Worm (Caenorhabditis elegans) whole organism, L3 larva: ENCODE measurements around the gene C27C12.3.

ENCODE experiments used
- R02D3.7 ChIP-seq: fragments of 150-350 bp; optimal IDR thresholded peaks from 2 replicates; lab custom pipeline; 2014; ENCODE audit warnings: missing biosample characterization, missing genetic modification characterization
- ZK546.5 ChIP-seq: sonication (generic microtip); optimal IDR thresholded peaks from 2 replicates; lab custom pipeline; 2017; ENCODE audit warnings: missing biosample characterization, missing genetic modification characterization
- aly-2 ChIP-seq: fragments of 150-350 bp; optimal IDR thresholded peaks from 2 replicates; lab custom pipeline; 2014; ENCODE audit warnings: missing biosample characterization, missing genetic modification characterization
- ama-1 ChIP-seq: fragments of 150-350 bp; optimal IDR thresholded peaks from 2 replicates; lab custom pipeline; 2018
- ceh-16 ChIP-seq: sonication (generic microtip); optimal IDR thresholded peaks from 2 replicates; lab custom pipeline; 2017; ENCODE audit warnings: missing biosample characterization, missing genetic modification characterization
- ceh-28 ChIP-seq: fragments of 150-350 bp; optimal IDR thresholded peaks from 2 replicates; lab custom pipeline; 2014; ENCODE audit warnings: missing biosample characterization, missing genetic modification reagents, missing genetic modification characterization
- ceh-82 ChIP-seq: fragments of 150-350 bp; optimal IDR thresholded peaks from 2 replicates; lab custom pipeline; 2014; ENCODE audit warnings: missing biosample characterization, missing genetic modification characterization
- ceh-9 ChIP-seq: sonication (generic microtip); optimal IDR thresholded peaks from 2 replicates; lab custom pipeline; 2018; ENCODE audit warnings: missing biosample characterization, missing genetic modification characterization
- daf-12 ChIP-seq: fragments of 150-350 bp; optimal IDR thresholded peaks from 2 replicates; lab custom pipeline; 2014; ENCODE audit warnings: missing biosample characterization, missing genetic modification reagents, missing genetic modification characterization
- egl-27 ChIP-seq: sonication (generic microtip); optimal IDR thresholded peaks from 4 replicates; lab custom pipeline; 2017; ENCODE audit warnings: missing biosample characterization, missing genetic modification reagents, missing genetic modification characterization
- egl-5 ChIP-seq: fragments of 150-350 bp; optimal IDR thresholded peaks from 2 replicates; lab custom pipeline; 2017; ENCODE audit warnings: missing biosample characterization, missing genetic modification reagents, missing genetic modification characterization, inconsistent platforms
- elt-1 ChIP-seq: fragments of 150-350 bp; optimal IDR thresholded peaks from 2 replicates; lab custom pipeline; 2014; ENCODE audit warnings: missing biosample characterization, missing genetic modification characterization
- elt-2 ChIP-seq: sonication (generic microtip); optimal IDR thresholded peaks from 2 replicates; lab custom pipeline; 2016; ENCODE audit warnings: missing genetic modification reagents, mild to moderate bottlenecking, missing genetic modification characterization, missing compliant biosample characterization
- elt-3 ChIP-seq, 3 experiments: fragments of 150-350 bp in 1 of 3; sonication (generic microtip) in 2 of 3; optimal IDR thresholded peaks; 2 replicates in 2 of 3; 4 replicates in 1 of 3; lab custom pipeline; 2014 to 2017; ENCODE audit warnings: missing biosample characterization in 3 of 3, missing genetic modification characterization in 3 of 3
- eor-1 ChIP-seq, 2 experiments: fragments of 150-350 bp; optimal IDR thresholded peaks; 2 replicates each; lab custom pipeline; 2014 to 2018; ENCODE audit warnings: missing biosample characterization in 2 of 2, missing genetic modification characterization in 2 of 2
- fkh-10 ChIP-seq: sonication (generic microtip); optimal IDR thresholded peaks from 2 replicates; lab custom pipeline; 2017; ENCODE audit warnings: missing biosample characterization, missing genetic modification reagents, missing genetic modification characterization
- fkh-2 ChIP-seq: fragments of 150-350 bp; optimal IDR thresholded peaks from 2 replicates; lab custom pipeline; 2014; ENCODE audit warnings: missing biosample characterization, missing genetic modification reagents, missing genetic modification characterization
- fos-1 ChIP-seq: fragments of 150-350 bp; optimal IDR thresholded peaks from 2 replicates; lab custom pipeline; 2014; ENCODE audit warnings: missing biosample characterization, missing genetic modification characterization
- hmg-11 ChIP-seq: sonication (generic microtip); optimal IDR thresholded peaks from 2 replicates; lab custom pipeline; 2016; ENCODE audit warnings: missing genetic modification characterization, missing compliant biosample characterization
- jun-1 ChIP-seq: fragments of 150-350 bp; optimal IDR thresholded peaks from 2 replicates; lab custom pipeline; 2014; ENCODE audit warnings: missing biosample characterization, missing genetic modification reagents, missing genetic modification characterization
- lin-15B ChIP-seq: fragments of 150-350 bp; optimal IDR thresholded peaks from 2 replicates; lab custom pipeline; 2014; ENCODE audit warnings: missing biosample characterization, missing genetic modification characterization
- lin-39 ChIP-seq: fragments of 150-350 bp; optimal IDR thresholded peaks from 2 replicates; lab custom pipeline; 2018; ENCODE audit warnings: missing biosample characterization, missing genetic modification reagents, missing genetic modification characterization
- lsy-12 ChIP-seq: sonication (generic microtip); optimal IDR thresholded peaks from 2 replicates; lab custom pipeline; 2016; ENCODE audit warnings: mild to moderate bottlenecking, missing genetic modification characterization, missing compliant biosample characterization
- mdl-1 ChIP-seq: fragments of 150-350 bp; optimal IDR thresholded peaks from 2 replicates; lab custom pipeline; 2014; ENCODE audit warnings: missing biosample characterization, missing genetic modification characterization
- mml-1 ChIP-seq: fragments of 150-350 bp; sonication (generic microtip); optimal IDR thresholded peaks from 3 replicates; lab custom pipeline; 2014; ENCODE audit warnings: missing biosample characterization, missing genetic modification characterization
- nfya-1 ChIP-seq: sonication (generic microtip); optimal IDR thresholded peaks from 2 replicates; lab custom pipeline; 2017; ENCODE audit warnings: missing genetic modification characterization, mild to moderate bottlenecking, missing compliant biosample characterization, antibody characterized with exemption, moderate library complexity; ENCODE audit not compliant: insufficient read depth
- nhr-12 ChIP-seq: fragments of 150-350 bp; optimal IDR thresholded peaks from 2 replicates; lab custom pipeline; 2014; ENCODE audit warnings: missing biosample characterization, missing genetic modification characterization
- nhr-23 ChIP-seq: fragments of 150-350 bp; optimal IDR thresholded peaks from 2 replicates; lab custom pipeline; 2014; ENCODE audit warnings: missing biosample characterization, missing genetic modification reagents, missing genetic modification characterization
- nhr-28 ChIP-seq: fragments of 150-350 bp; optimal IDR thresholded peaks from 2 replicates; lab custom pipeline; 2014; ENCODE audit warnings: missing biosample characterization, missing genetic modification characterization
- nhr-43 ChIP-seq: sonication (generic microtip); optimal IDR thresholded peaks from 2 replicates; lab custom pipeline; 2016; ENCODE audit warnings: mild to moderate bottlenecking, missing genetic modification characterization, missing compliant biosample characterization; ENCODE audit not compliant: poor library complexity, severe bottlenecking
- nhr-67 ChIP-seq: fragments of 150-350 bp; optimal IDR thresholded peaks from 2 replicates; lab custom pipeline; 2014; ENCODE audit warnings: missing biosample characterization, missing genetic modification characterization
- nhr-76 ChIP-seq: fragments of 150-350 bp; sonication (generic microtip); optimal IDR thresholded peaks from 5 replicates; lab custom pipeline; 2014; ENCODE audit warnings: missing biosample characterization, missing genetic modification characterization
- nhr-77 ChIP-seq: fragments of 150-350 bp; optimal IDR thresholded peaks from 2 replicates; lab custom pipeline; 2014; ENCODE audit warnings: missing biosample characterization, missing genetic modification characterization
- pha-4 ChIP-seq: fragments of 150-350 bp; optimal IDR thresholded peaks from 2 replicates; lab custom pipeline; 2014; ENCODE audit warnings: missing biosample characterization, missing genetic modification reagents, missing genetic modification characterization
- pqm-1 ChIP-seq: fragments of 150-350 bp; optimal IDR thresholded peaks from 2 replicates; lab custom pipeline; 2017; ENCODE audit warnings: missing biosample characterization, missing genetic modification characterization, inconsistent platforms
- sea-2 ChIP-seq: fragments of 150-350 bp; sonication (generic microtip); optimal IDR thresholded peaks from 4 replicates; lab custom pipeline; 2014; ENCODE audit warnings: missing biosample characterization, missing genetic modification reagents, missing genetic modification characterization
- snpc-4 ChIP-seq: fragments of 150-350 bp; optimal IDR thresholded peaks from 2 replicates; lab custom pipeline; 2014; ENCODE audit warnings: missing biosample characterization, missing genetic modification characterization
- tbx-2 ChIP-seq: sonication (generic microtip); optimal IDR thresholded peaks from 2 replicates; lab custom pipeline; 2016; ENCODE audit warnings: mild to moderate bottlenecking, missing genetic modification characterization, missing compliant biosample characterization
- unc-39 ChIP-seq: sonication (generic microtip); optimal IDR thresholded peaks from 4 replicates; lab custom pipeline; 2017; ENCODE audit warnings: missing biosample characterization, missing genetic modification characterization
- zag-1 ChIP-seq: fragments of 150-350 bp; optimal IDR thresholded peaks from 2 replicates; lab custom pipeline; 2014; ENCODE audit warnings: missing biosample characterization, missing genetic modification characterization
- ztf-11 ChIP-seq: fragments of 150-350 bp; optimal IDR thresholded peaks from 2 replicates; lab custom pipeline; 2014; ENCODE audit warnings: missing biosample characterization, missing genetic modification characterization
- ztf-4 ChIP-seq: fragments of 150-350 bp; optimal IDR thresholded peaks from 2 replicates; lab custom pipeline; 2014; ENCODE audit warnings: missing biosample characterization, missing genetic modification characterization

Gene C27C12.3

DNA sequence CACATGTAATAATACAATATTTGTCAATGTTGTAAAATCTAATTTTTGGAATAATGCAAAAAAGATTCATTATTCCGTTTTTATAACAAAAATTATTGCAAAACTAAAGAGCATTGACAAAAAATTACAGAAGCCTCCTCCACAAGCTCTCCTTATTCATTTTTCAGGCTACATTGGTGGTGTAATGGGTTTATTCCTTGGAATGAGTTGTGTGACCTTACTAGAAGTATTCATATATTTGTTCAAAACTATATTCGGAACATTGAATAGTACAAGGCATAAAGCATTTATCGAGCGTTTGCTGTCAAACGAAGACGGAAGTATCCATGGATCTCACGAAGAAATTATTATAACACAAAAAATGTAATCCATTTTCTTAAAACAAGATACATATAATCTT is 13.7 kb downstream of the C27C12.3 start:
- no peak for TF ChIP-seq hmg-11
- TF ChIP-seq fkh-10 (GFP tag; lab: Kevin White, UChicago): no peak
- no peak for TF ChIP-seq pqm-1
- TF ChIP-seq ceh-9: no peak
- TF ChIP-seq egl-5: no peak
- no peak for TF ChIP-seq nhr-28
- no peak for TF ChIP-seq ceh-28 (tag; lab: Kevin White, UChicago)
- no peak for TF ChIP-seq nhr-77
- TF ChIP-seq aly-2 (tag; lab: Kevin White, UChicago): no peak
- no peak for TF ChIP-seq ztf-4 (tag; lab: Kevin White, UChicago)
- TF ChIP-seq nhr-12 (tag; lab: Kevin White, UChicago): no peak
- no peak for TF ChIP-seq mml-1
- TF ChIP-seq, all 47 proteins: peak for 0

- no peak for TF ChIP-seq nhr-43 (tag; lab: Kevin White, UChicago)
- TF ChIP-seq elt-3 (tag; optimal IDR thresholded peaks at IDR 0.05; lab: Kevin White, UChicago): no peak
- TF ChIP-seq pqm-1: peak; percentile 43
- peak; percentile 35 for TF ChIP-seq ceh-28 (tag; lab: Kevin White, UChicago)
- no peak for TF ChIP-seq R02D3.7
- peak; percentile 58 for TF ChIP-seq elt-2 (tag; lab: Kevin White, UChicago)
Observed at ce11 chrX:14849054-14849453, 16.6 kb downstream of the C27C12.3 start, which contains the start of gene acd-3. TSS of gene acd-3 (plus strand) at chrX:14849275.

- TF ChIP-seq pqm-1 (no peak), ZK546.5 (no peak), ceh-16 (tag; lab: Kevin White, UChicago) (no peak), egl-27 (no peak), fkh-2 (tag; lab: Kevin White, UChicago) (no peak), elt-1 (tag; lab: Kevin White, UChicago) (no peak), eor-1 (tag; optimal IDR thresholded peaks at IDR 0.05; lab: Kevin White, UChicago) (no peak), nhr-67 (no peak), R02D3.7 (no peak), hmg-11 (no peak), ceh-82 (tag; lab: Kevin White, UChicago) (no peak), lin-39 (tag; lab: Kevin White, UChicago) (no peak), zag-1 (no peak), tbx-2 (no peak), sea-2 (GFP tag; lab: Kevin White, UChicago) (no peak), ceh-9 (no peak)
Observed at ce11 chrX:14845637-14846036, 20.0 kb downstream of the C27C12.3 start, which contains the start of gene egrh-1. TSS of gene egrh-1 (plus strand) at chrX:14845937.

ce11 chrX:14844481-14844880 is 21.2 kb downstream of the C27C12.3 start:
- TF ChIP-seq ceh-82 (tag; lab: Kevin White, UChicago) (no peak), mdl-1 (tag; lab: Kevin White, UChicago) (no peak), elt-2 (tag; lab: Kevin White, UChicago) (peak; percentile 63), R02D3.7 (no peak), pqm-1 (peak; percentile 86), egl-27 (no peak), nhr-28 (no peak), zag-1 (no peak)
- TF ChIP-seq, all 47 proteins: peak for 2

DNA sequence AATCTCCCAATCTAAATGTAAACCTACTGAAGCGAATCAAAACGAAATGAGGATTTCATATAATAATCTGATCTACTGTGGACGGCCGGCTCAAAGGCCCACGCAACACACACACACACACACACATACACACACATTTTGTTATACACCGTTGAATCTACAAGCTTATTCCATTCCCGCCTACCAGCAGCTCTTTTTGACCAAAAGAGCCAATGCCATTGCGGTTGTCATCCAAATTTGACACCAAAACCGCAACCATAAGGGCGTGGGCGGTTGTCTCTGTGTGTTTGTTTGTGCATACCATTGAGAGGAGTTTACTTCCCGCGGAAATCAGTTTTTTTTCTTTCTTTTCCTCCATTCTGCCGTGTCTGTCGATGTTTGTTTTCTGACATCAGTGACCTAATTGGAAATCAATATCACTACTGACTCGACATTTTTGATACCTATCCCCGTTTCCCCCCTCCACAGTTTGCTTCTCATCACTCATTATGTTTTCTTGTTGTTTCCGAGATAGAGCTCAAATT is 22.7 kb downstream of the C27C12.3 start:
- no peak for TF ChIP-seq aly-2 (tag; lab: Kevin White, UChicago)
- TF ChIP-seq pha-4 (tag; lab: Kevin White, UChicago): peak; percentile 66
- TF ChIP-seq, all 47 proteins: peak for 1

DNA sequence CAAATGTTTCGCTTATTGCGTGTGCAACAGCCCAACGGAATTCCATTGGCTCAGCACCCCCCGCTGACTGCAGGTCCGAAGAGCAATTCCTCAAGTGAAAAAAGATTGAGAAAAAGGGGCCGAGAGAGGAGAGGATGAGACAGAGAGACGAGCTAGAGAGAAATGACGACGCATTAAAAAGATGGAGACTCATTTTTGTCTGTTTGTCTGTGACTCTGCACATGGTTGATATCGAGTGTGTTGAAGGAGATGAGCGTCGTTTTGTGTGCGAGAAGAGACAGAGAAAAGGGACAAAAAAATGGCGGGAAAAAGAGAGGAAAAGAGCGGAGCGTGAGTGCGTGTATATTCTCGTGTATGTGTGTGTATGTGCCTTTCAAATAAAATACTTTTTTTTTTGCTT is 24.6 kb downstream of the C27C12.3 start:
- TF ChIP-seq fkh-10 (GFP tag; lab: Kevin White, UChicago) (peak; percentile 91), snpc-4 (tag; lab: Kevin White, UChicago) (peak; percentile 58), pqm-1 (peak; percentile 83), zag-1 (peak; percentile 29), jun-1 (tag; lab: Kevin White, UChicago) (peak; percentile 78), ceh-16 (tag; lab: Kevin White, UChicago) (no peak), lin-39 (tag; lab: Kevin White, UChicago) (peak; percentile 57), nhr-23 (peak; percentile 56), elt-3 (tag; optimal IDR thresholded peaks at IDR 0.05; lab: Kevin White, UChicago) (no peak), fos-1 (tag; lab: Kevin White, UChicago) (no peak), daf-12 (tag; lab: Kevin White, UChicago) (no peak), nfya-1 (tag; lab: Kevin White, UChicago) (peak; percentile 93), pha-4 (tag; lab: Kevin White, UChicago) (peak; percentile 95), ceh-82 (tag; lab: Kevin White, UChicago) (peak; percentile 19), ceh-9 (no peak), lin-15B (peak; percentile 73), mml-1 (no peak), egl-27 (no peak), unc-39 (peak; percentile 10), hmg-11 (peak; percentile 94), ztf-11 (tag; lab: Kevin White, UChicago) (no peak), ztf-4 (tag; lab: Kevin White, UChicago) (no peak), nhr-76 (no peak), nhr-12 (tag; lab: Kevin White, UChicago) (no peak), ama-1 (lab: Kevin White, UChicago) (no peak), lsy-12 (tag; lab: Kevin White, UChicago) (peak; percentile 76), nhr-77 (no peak)
